Fruit fly (Drosophila melanogaster): Measurements from ENCODE around the gene fru.
A peak's percentile ranks its signal among the peaks of the same experiment; 100 is the strongest.

DNA sequence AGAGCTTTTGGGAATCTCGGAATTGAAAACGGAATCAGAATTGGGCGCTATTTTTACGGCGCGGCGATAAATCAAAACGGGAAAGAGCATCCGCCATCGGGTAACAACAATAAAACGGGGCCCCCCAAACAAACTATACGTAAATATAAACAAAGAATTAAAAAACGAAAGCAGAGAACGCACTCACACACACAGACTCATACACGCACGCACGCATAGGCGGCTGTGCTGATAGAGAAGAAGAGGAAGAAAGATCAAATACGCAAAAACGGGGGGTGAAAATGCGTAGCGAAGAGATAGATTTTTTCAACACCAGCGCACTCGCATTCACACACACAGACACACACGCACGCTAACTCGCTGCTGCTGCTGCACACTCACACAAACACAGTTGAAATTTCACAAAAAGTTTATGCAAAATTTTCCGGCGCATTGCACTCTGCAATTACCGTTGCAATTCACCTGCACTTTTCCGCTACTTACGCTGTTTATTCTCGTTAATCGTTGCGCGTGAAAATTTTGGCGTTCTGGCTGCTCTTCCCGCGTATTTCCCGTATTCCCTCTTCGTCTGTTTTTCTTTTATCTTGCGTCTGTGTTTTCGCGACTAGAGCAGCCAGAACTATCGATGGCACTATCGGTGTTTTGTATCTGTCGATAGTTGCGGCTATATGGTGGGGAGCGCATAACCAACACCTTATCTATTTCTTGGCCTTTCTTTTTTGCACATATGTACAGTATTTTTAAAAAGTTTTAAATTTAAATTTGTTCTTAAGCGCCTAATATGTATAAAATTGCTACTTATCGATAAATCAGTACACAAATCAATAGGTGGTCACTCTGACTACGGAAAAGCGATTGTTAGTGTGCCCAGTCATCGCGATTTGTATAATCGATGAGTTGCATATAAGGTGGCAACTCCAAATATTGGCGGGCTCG, 132.8 kb downstream of the fru start, which contains the start of gene CG31122:
- TF ChIP-seq usp (GFP tag; optimal IDR thresholded peaks at IDR 0.05) (no peak), Dll (optimal IDR thresholded peaks at IDR 0.05) (no peak), CG8478 (optimal IDR thresholded peaks at IDR 0.05) (peak; percentile 38), pan (optimal IDR thresholded peaks at IDR 0.05) (no peak)

Data from whole organism.